Comparison of ENCODE assay signal across 4 worm cellular contexts in the genomic region with DNA sequence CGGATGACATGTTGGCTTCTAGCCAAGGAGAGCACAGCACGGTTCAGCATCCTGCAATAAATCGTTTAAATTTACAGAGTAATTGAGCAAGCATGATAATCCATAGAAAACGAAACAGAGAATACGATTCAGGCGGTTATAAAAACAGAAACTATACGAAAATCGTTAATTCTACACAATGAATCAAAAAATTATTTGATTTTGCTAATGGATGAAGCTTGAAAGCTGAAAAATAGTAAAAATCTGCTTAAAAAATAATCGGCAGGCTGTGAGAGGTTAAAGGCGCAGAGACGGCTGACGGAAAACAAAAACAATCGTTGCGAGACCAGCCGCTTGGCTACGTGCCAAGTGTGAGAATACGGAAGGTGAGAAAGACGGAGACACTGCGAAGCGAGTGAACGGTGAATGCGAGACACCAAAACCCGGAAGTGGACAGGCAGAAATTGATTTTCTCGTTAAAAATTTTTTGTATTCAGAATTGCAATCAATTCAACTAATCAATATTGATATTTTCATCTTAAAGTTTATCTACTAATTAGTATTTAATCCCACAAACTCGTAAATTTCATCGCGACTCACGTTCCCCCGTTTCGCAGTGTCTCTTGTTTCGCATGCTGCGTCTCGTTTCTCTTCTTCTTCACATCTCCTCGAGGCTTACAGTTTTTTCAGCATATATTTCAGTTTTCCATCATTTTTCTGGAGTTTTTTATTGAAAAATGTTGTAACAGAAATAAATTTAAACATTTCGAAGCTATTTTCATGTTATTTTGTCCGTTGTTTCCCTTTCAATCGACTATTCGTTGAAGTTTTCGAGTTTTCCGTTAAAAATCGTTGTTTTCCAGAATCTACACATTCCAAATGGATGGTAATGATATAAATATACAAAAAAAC.
TF ChIP-seq lines count a peak whose summit lies in the region.

Gene F29B9.11, minus strand, starts transcription at position 51 of the 891 bp plus-strand sequence.
Gene jmjd-1.2, plus strand, starts transcription at position 841 of the 891 bp plus-strand sequence.

TF ChIP-seq in whole organism, L2 larva, 48 proteins besides CTCF, POLR2A, EP300 and RAD21 (continued from another document):
- no peak for TF ChIP-seq ztf-11 (tag; optimal IDR thresholded peaks at IDR 0.05; lab: Kevin White, UChicago)
- no peak for TF ChIP-seq nhr-11 (tag; optimal IDR thresholded peaks at IDR 0.05; lab: Kevin White, UChicago)
- peak; percentile 97 for TF ChIP-seq C34F6.9 (tag; optimal IDR thresholded peaks at IDR 0.05; lab: Kevin White, UChicago)
- peak; percentile 55 for TF ChIP-seq nhr-6 (tag; optimal IDR thresholded peaks at IDR 0.05; lab: Kevin White, UChicago)
- peak; percentile 95 for TF ChIP-seq crh-2 (tag; optimal IDR thresholded peaks at IDR 0.05; lab: Kevin White, UChicago)
- peak; percentile 88 for TF ChIP-seq sma-9 (GFP tag; optimal IDR thresholded peaks at IDR 0.05; lab: Kevin White, UChicago)
- no peak for TF ChIP-seq sma-9 (tag; optimal IDR thresholded peaks at IDR 0.05; lab: Kevin White, UChicago)
- TF ChIP-seq sem-4 (tag; optimal IDR thresholded peaks at IDR 0.05; lab: Kevin White, UChicago), result peak; percentile 93
- TF ChIP-seq ZK546.5 (tag; optimal IDR thresholded peaks at IDR 0.05; lab: Kevin White, UChicago), result peak; percentile 72
- peak; percentile 89 for TF ChIP-seq nhr-21 (tag; optimal IDR thresholded peaks at IDR 0.05; lab: Kevin White, UChicago)
- TF ChIP-seq lsy-2 (tag; optimal IDR thresholded peaks at IDR 0.05; lab: Kevin White, UChicago), result peak; percentile 87 to 95
- no peak for TF ChIP-seq elt-1 (tag; optimal IDR thresholded peaks at IDR 0.05; lab: Kevin White, UChicago)
- TF ChIP-seq nhr-129 (tag; optimal IDR thresholded peaks at IDR 0.05; lab: Kevin White, UChicago), result peak; percentile 84
- TF ChIP-seq R02D3.7 (tag; optimal IDR thresholded peaks at IDR 0.05; lab: Kevin White, UChicago), result peak; percentile 47
- TF ChIP-seq elt-3 (tag; optimal IDR thresholded peaks at IDR 0.05; lab: Kevin White, UChicago), result no peak
- TF ChIP-seq Y55F3AM.14 (GFP tag; optimal IDR thresholded peaks at IDR 0.05; lab: Kevin White, UChicago), result peak; percentile 74
- peak; percentile 68 for TF ChIP-seq zag-1 (tag; optimal IDR thresholded peaks at IDR 0.05; lab: Kevin White, UChicago)
- no peak for TF ChIP-seq lin-39 (tag; optimal IDR thresholded peaks at IDR 0.05; lab: Kevin White, UChicago)
- peak; percentile 79 for TF ChIP-seq gmeb-1 (tag; optimal IDR thresholded peaks at IDR 0.05; lab: Kevin White, UChicago)
- no peak for TF ChIP-seq nhr-23 (tag; optimal IDR thresholded peaks at IDR 0.05; lab: Kevin White, UChicago)
- no peak for TF ChIP-seq peb-1 (tag; optimal IDR thresholded peaks at IDR 0.05; lab: Kevin White, UChicago)
- peak; percentile 98 for TF ChIP-seq sma-3 (GFP tag; optimal IDR thresholded peaks at IDR 0.05; lab: Kevin White, UChicago)
- TF ChIP-seq ama-1 (optimal IDR thresholded peaks at IDR 0.05; lab: Kevin White, UChicago), result no peak
- TF ChIP-seq aly-2 (tag; optimal IDR thresholded peaks at IDR 0.05; lab: Kevin White, UChicago), result no peak
- no peak for TF ChIP-seq ceh-82 (tag; optimal IDR thresholded peaks at IDR 0.05; lab: Kevin White, UChicago)
- peak; percentile 76 for TF ChIP-seq ztf-4 (tag; optimal IDR thresholded peaks at IDR 0.05; lab: Kevin White, UChicago)
- peak; percentile 88 for TF ChIP-seq nhr-25 (tag; optimal IDR thresholded peaks at IDR 0.05; lab: Kevin White, UChicago)
- peak; percentile 82 for TF ChIP-seq mab-5 (tag; optimal IDR thresholded peaks at IDR 0.05; lab: Kevin White, UChicago)
- TF ChIP-seq lin-13 (GFP tag; optimal IDR thresholded peaks at IDR 0.05; lab: Kevin White, UChicago), result peak; percentile 93

TF ChIP-seq in whole organism, L4 larva, 104 proteins besides CTCF, POLR2A, EP300 and RAD21 (continued from another document and continues in another):
- TF ChIP-seq nhr-25 (tag; optimal IDR thresholded peaks at IDR 0.05; lab: Kevin White, UChicago; ENCODE audit: borderline replicate concordance, insufficient read depth) (peak; percentile 90), ama-1 (optimal IDR thresholded peaks at IDR 0.05; lab: Kevin White, UChicago) (no peak), nhr-76 (tag; optimal IDR thresholded peaks at IDR 0.05; lab: Kevin White, UChicago) (no peak), gei-8 (GFP tag; optimal IDR thresholded peaks at IDR 0.05; lab: Kevin White, UChicago) (no peak), F37D6.2 (tag; optimal IDR thresholded peaks at IDR 0.05; lab: Kevin White, UChicago) (peak; percentile 82), ctbp-1 (GFP tag; IDR thresholded peaks at IDR 0.05; lab: Robert Waterston, UW) (peak; percentile 48; the same call in 1 of the 2 replicates), madf-5 (GFP tag; IDR thresholded peaks at IDR 0.05; lab: Robert Waterston, UW) (no peak), cey-2 (tag; optimal IDR thresholded peaks at IDR 0.05; lab: Kevin White, UChicago; ENCODE audit: borderline replicate concordance, insufficient read depth) (no peak), mxl-3 (GFP tag; optimal IDR thresholded peaks at IDR 0.05; lab: Kevin White, UChicago) (peak; percentile 76), ztf-11 (tag; optimal IDR thresholded peaks at IDR 0.05; lab: Kevin White, UChicago) (no peak), ceh-28 (tag; optimal IDR thresholded peaks at IDR 0.05; lab: Kevin White, UChicago) (no peak), nhr-41 (GFP tag; IDR thresholded peaks at IDR 0.05; lab: Robert Waterston, UW) (peak; percentile 57; the same call in 1 of the 2 replicates), D1046.2 (GFP tag; IDR thresholded peaks at IDR 0.05; lab: Robert Waterston, UW) (peak; percentile 72; the same call in 1 of the 2 replicates), daf-19 (GFP tag; conservative IDR thresholded peaks at IDR 0.05; lab: Robert Waterston, UW) (no peak), nhr-6 (tag; optimal IDR thresholded peaks at IDR 0.05; lab: Kevin White, UChicago) (peak; percentile 73), Y75B8A.6 (GFP tag; IDR thresholded peaks at IDR 0.05; lab: Robert Waterston, UW) (peak; percentile 80; the same call in 1 of the 2 replicates), pha-4 (GFP tag; IDR thresholded peaks at IDR 0.05; lab: Robert Waterston, UW) (peak; percentile 45; the same call in 1 of the 2 replicates), pha-4 (tag; optimal IDR thresholded peaks at IDR 0.05; lab: Kevin White, UChicago) (no peak), T26A8.4 (GFP tag; IDR thresholded peaks at IDR 0.05; lab: Robert Waterston, UW) (peak; percentile 82), nhr-237 (tag; optimal IDR thresholded peaks at IDR 0.05; lab: Kevin White, UChicago) (peak; percentile 34), spr-1 (tag; optimal IDR thresholded peaks at IDR 0.05; lab: Kevin White, UChicago) (peak; percentile 73), zfp-2 (tag; optimal IDR thresholded peaks at IDR 0.05; lab: Kevin White, UChicago) (peak; percentile 91), F44E2.7 (GFP tag; IDR thresholded peaks at IDR 0.05; lab: Robert Waterston, UW) (no peak), arid-1 (GFP tag; conservative IDR thresholded peaks at IDR 0.05; lab: Robert Waterston, UW) (peak; percentile 74), Y105C5A.15 (GFP tag; IDR thresholded peaks at IDR 0.05; lab: Robert Waterston, UW) (no peak), F49E8.2 (tag; optimal IDR thresholded peaks at IDR 0.05; lab: Kevin White, UChicago; ENCODE audit: borderline replicate concordance) (peak; percentile 69), R02D3.7 (tag; optimal IDR thresholded peaks at IDR 0.05; lab: Kevin White, UChicago) (peak; percentile 63), ZK337.2 (GFP tag; IDR thresholded peaks at IDR 0.05; lab: Robert Waterston, UW) (no peak; the same call in 1 of the 2 replicates), vab-7 (GFP tag; IDR thresholded peaks at IDR 0.05; lab: Robert Waterston, UW) (peak; percentile 76), lin-39 (tag; optimal IDR thresholded peaks at IDR 0.05; lab: Kevin White, UChicago) (no peak)

TF ChIP-seq in whole organism, late embryonic, 69 proteins besides CTCF, POLR2A, EP300 and RAD21 (continued from another document and continues in another):
- TF ChIP-seq syd-9 (tag; optimal IDR thresholded peaks at IDR 0.05; lab: Kevin White, UChicago) (peak; percentile 90), C38D4.7 (GFP tag; optimal IDR thresholded peaks at IDR 0.05; lab: Kevin White, UChicago) (peak; percentile 14), pha-4 (tag; optimal IDR thresholded peaks at IDR 0.05; lab: Kevin White, UChicago) (no peak), tbx-7 (tag; optimal IDR thresholded peaks at IDR 0.05; lab: Kevin White, UChicago) (peak; percentile 99), pqm-1 (tag; optimal IDR thresholded peaks at IDR 0.05; lab: Kevin White, UChicago) (peak; percentile 92), ceh-45 (GFP tag; IDR thresholded peaks at IDR 0.05; lab: Robert Waterston, UW) (0 out of 2 replicates have a peak, but pooled peaks have one; percentile 57), T23F11.4 (GFP tag; optimal IDR thresholded peaks at IDR 0.05; lab: Kevin White, UChicago) (peak; percentile 73), unc-3 (GFP tag; conservative IDR thresholded peaks at IDR 0.05; lab: Robert Waterston, UW) (no peak), unc-3 (tag; optimal IDR thresholded peaks at IDR 0.05; lab: Kevin White, UChicago) (peak; percentile 72), hlh-8 (tag; optimal IDR thresholded peaks at IDR 0.05; lab: Kevin White, UChicago) (peak; percentile 94), sox-4 (tag; optimal IDR thresholded peaks at IDR 0.05; lab: Kevin White, UChicago) (no peak), ceh-22 (tag; optimal IDR thresholded peaks at IDR 0.05; lab: Kevin White, UChicago) (no peak), ref-2 (tag; optimal IDR thresholded peaks at IDR 0.05; lab: Kevin White, UChicago) (peak; percentile 99), pag-3 (tag; optimal IDR thresholded peaks at IDR 0.05; lab: Kevin White, UChicago; ENCODE audit: borderline replicate concordance) (peak; percentile 88), ceh-34 (tag; optimal IDR thresholded peaks at IDR 0.05; lab: Kevin White, UChicago) (peak; percentile 98), ceh-24 (tag; optimal IDR thresholded peaks at IDR 0.05; lab: Kevin White, UChicago) (no peak), hlh-15 (tag; optimal IDR thresholded peaks at IDR 0.05; lab: Kevin White, UChicago) (peak; percentile 70), ceh-48 (tag; optimal IDR thresholded peaks at IDR 0.05; lab: Kevin White, UChicago) (no peak), rnt-1 (tag; optimal IDR thresholded peaks at IDR 0.05; lab: Kevin White, UChicago) (peak; percentile 97), elt-2 (tag; optimal IDR thresholded peaks at IDR 0.05; lab: Kevin White, UChicago) (peak; percentile 91), ceh-9 (tag; optimal IDR thresholded peaks at IDR 0.05; lab: Kevin White, UChicago) (peak; percentile 8), sox-2 (GFP tag; IDR thresholded peaks at IDR 0.05; lab: Robert Waterston, UW) (no peak), nhr-232 (tag; optimal IDR thresholded peaks at IDR 0.05; lab: Kevin White, UChicago) (no peak), unc-55 (GFP tag; optimal IDR thresholded peaks at IDR 0.05; lab: Kevin White, UChicago) (peak; percentile 65), sdc-2 (tag; optimal IDR thresholded peaks at IDR 0.05; lab: Kevin White, UChicago) (peak; percentile 75), ceh-19 (GFP tag; optimal IDR thresholded peaks at IDR 0.05; lab: Kevin White, UChicago) (peak; percentile 61), ceh-6 (GFP tag; optimal IDR thresholded peaks at IDR 0.05; lab: Kevin White, UChicago) (no peak), C08G9.2 (tag; optimal IDR thresholded peaks at IDR 0.05; lab: Kevin White, UChicago) (peak; percentile 99), lin-11 (tag; optimal IDR thresholded peaks at IDR 0.05; lab: Kevin White, UChicago) (peak; percentile 10), ttx-3 (tag; optimal IDR thresholded peaks at IDR 0.05; lab: Kevin White, UChicago) (peak; percentile 71), pat-9 (tag; optimal IDR thresholded peaks at IDR 0.05; lab: Kevin White, UChicago) (peak; percentile 23), npax-4 (tag; optimal IDR thresholded peaks at IDR 0.05; lab: Kevin White, UChicago) (no peak), Y22D7AL.16 (tag; optimal IDR thresholded peaks at IDR 0.05; lab: Kevin White, UChicago) (peak; percentile 9), pros-1 (tag; optimal IDR thresholded peaks at IDR 0.05; lab: Kevin White, UChicago) (no peak)

TF ChIP-seq in whole organism, mixed stage, embryonic, 35 proteins besides CTCF, POLR2A, EP300 and RAD21 (continued from another document):
- TF ChIP-seq sem-2 (GFP tag; optimal IDR thresholded peaks at IDR 0.05; lab: Kevin White, UChicago), result peak; percentile 48
- TF ChIP-seq pha-4 (tag; optimal IDR thresholded peaks at IDR 0.05; lab: Kevin White, UChicago), result peak; percentile 28
- no peak for TF ChIP-seq flh-1 (GFP tag; optimal IDR thresholded peaks at IDR 0.05; lab: Kevin White, UChicago)
- no peak for TF ChIP-seq nhr-12 (tag; optimal IDR thresholded peaks at IDR 0.05; lab: Kevin White, UChicago)
- TF ChIP-seq unc-39 (tag; optimal IDR thresholded peaks at IDR 0.05; lab: Kevin White, UChicago), result no peak
- peak; percentile 77 for TF ChIP-seq mls-2 (tag; optimal IDR thresholded peaks at IDR 0.05; lab: Kevin White, UChicago)
- TF ChIP-seq drap-1 (GFP tag; optimal IDR thresholded peaks at IDR 0.05; lab: Kevin White, UChicago), result peak; percentile 77
- TF ChIP-seq ham-2 (GFP tag; optimal IDR thresholded peaks at IDR 0.05; lab: Kevin White, UChicago), result peak; percentile 61
- peak; percentile 55 for TF ChIP-seq lin-32 (GFP tag; optimal IDR thresholded peaks at IDR 0.05; lab: Kevin White, UChicago)
- TF ChIP-seq cnd-1 (tag; optimal IDR thresholded peaks at IDR 0.05; lab: Kevin White, UChicago), result peak; percentile 75
